Fruit fly (Drosophila melanogaster) whole organism, prepupa: ENCODE data around the gene CG14684.
A peak's percentile ranks its signal among the peaks of the same experiment; 100 is the strongest.

Experiments
- CG10631 ChIP-seq: fragments of 200-800 bp; sonication (Bioruptor generic); optimal IDR thresholded peaks from 2 replicates; lab custom pipeline; 2016; ENCODE audit warnings: missing biosample characterization, missing genetic modification characterization
- CG10669 ChIP-seq: fragments of 200-800 bp; sonication (Bioruptor generic); optimal IDR thresholded peaks from 3 replicates; lab custom pipeline; 2018; ENCODE audit warnings: missing biosample characterization, mild to moderate bottlenecking, missing genetic modification characterization, moderate library complexity
- CG11294 ChIP-seq: fragments of 200-800 bp; sonication (Bioruptor generic); IDR thresholded peaks from 2 replicates; pipeline ENCODE4 v1.3.6; 2022; ENCODE audit warnings: missing biosample characterization, missing genetic modification characterization
- CG11762 ChIP-seq: fragments of 200-800 bp; sonication (Bioruptor generic); optimal IDR thresholded peaks from 3 replicates; lab custom pipeline; 2016; ENCODE audit warnings: missing biosample characterization, missing genetic modification characterization; ENCODE audit not compliant: insufficient read depth
- CG1621 ChIP-seq: fragments of 200-800 bp; sonication (Bioruptor generic); optimal IDR thresholded peaks from 3 replicates; lab custom pipeline; 2018; ENCODE audit warnings: missing biosample characterization, mild to moderate bottlenecking, missing genetic modification characterization
- CG16779 ChIP-seq: fragments of 200-800 bp; sonication (Bioruptor generic); optimal IDR thresholded peaks from 3 replicates; lab custom pipeline; 2017; ENCODE audit warnings: missing biosample characterization, mild to moderate bottlenecking, missing genetic modification characterization
- CG31627 ChIP-seq: fragments of 200-800 bp; sonication (Bioruptor generic); optimal IDR thresholded peaks from 3 replicates; lab custom pipeline; 2016; ENCODE audit warnings: missing biosample characterization, missing genetic modification characterization
- CG32006 ChIP-seq: fragments of 200-800 bp; sonication (Bioruptor generic); optimal IDR thresholded peaks from 3 replicates; lab custom pipeline; 2017; ENCODE audit warnings: missing biosample characterization, mild to moderate bottlenecking, missing genetic modification characterization
- CG3919 ChIP-seq: fragments of 200-800 bp; sonication (Bioruptor generic); optimal IDR thresholded peaks from 3 replicates; lab custom pipeline; 2016; ENCODE audit warnings: missing biosample characterization, missing genetic modification characterization
- CG4318 ChIP-seq: fragments of 200-800 bp; sonication (Bioruptor generic); optimal IDR thresholded peaks from 3 replicates; lab custom pipeline; 2017; ENCODE audit warnings: missing biosample characterization, mild to moderate bottlenecking, missing genetic modification characterization
- CG6276 ChIP-seq: fragments of 200-800 bp; sonication (Bioruptor generic); optimal IDR thresholded peaks from 2 replicates; lab custom pipeline; 2017; ENCODE audit warnings: missing biosample characterization, mild to moderate bottlenecking, missing genetic modification characterization
- CG6792 ChIP-seq: fragments of 200-800 bp; sonication (Bioruptor generic); optimal IDR thresholded peaks from 3 replicates; lab custom pipeline; 2016; ENCODE audit warnings: missing biosample characterization, missing genetic modification characterization
- CG6808 ChIP-seq: fragments of 200-800 bp; sonication (Bioruptor generic); optimal IDR thresholded peaks from 3 replicates; lab custom pipeline; 2017; ENCODE audit warnings: missing biosample characterization, missing genetic modification characterization, mild to moderate bottlenecking, moderate library complexity, missing genetic modification reagents
- CG6854 ChIP-seq: fragments of 200-800 bp; sonication (Bioruptor generic); optimal IDR thresholded peaks from 2 replicates; lab custom pipeline; 2017; ENCODE audit warnings: missing biosample characterization, mild to moderate bottlenecking, missing genetic modification characterization
- CG8119 ChIP-seq: fragments of 200-800 bp; sonication (Bioruptor generic); IDR thresholded peaks from 3 replicates; pipeline ENCODE4 v1.3.6; 2022; ENCODE audit warnings: missing biosample characterization, missing genetic modification characterization
- CG8319 ChIP-seq: fragments of 200-800 bp; sonication (Bioruptor generic); optimal IDR thresholded peaks from 3 replicates; lab custom pipeline; 2016; ENCODE audit warnings: missing biosample characterization, missing genetic modification characterization
- CG8632 ChIP-seq: fragments of 200-800 bp; sonication (Bioruptor generic); optimal IDR thresholded peaks from 3 replicates; lab custom pipeline; 2016; ENCODE audit warnings: missing biosample characterization, missing genetic modification characterization
- CG9139 ChIP-seq: fragments of 200-800 bp; sonication (Bioruptor generic); optimal IDR thresholded peaks from 3 replicates; lab custom pipeline; 2017; ENCODE audit warnings: missing biosample characterization, mild to moderate bottlenecking, missing genetic modification characterization
- Eip75B ChIP-seq: fragments of 200-800 bp; sonication (Bioruptor generic); optimal IDR thresholded peaks from 3 replicates; lab custom pipeline; 2016; ENCODE audit warnings: missing biosample characterization, missing genetic modification characterization
- Eip78C ChIP-seq: fragments of 200-800 bp; sonication (Bioruptor generic); peaks from one replicate; lab custom pipeline; 2016; ENCODE audit warnings: missing biosample characterization, missing genetic modification characterization
- Eip93F ChIP-seq: fragments of 200-800 bp; sonication (Bioruptor generic); optimal IDR thresholded peaks from 2 replicates; lab custom pipeline; 2016; ENCODE audit warnings: missing biosample characterization, mild to moderate bottlenecking, missing genetic modification characterization
- Ets21C ChIP-seq: fragments of 200-800 bp; sonication (Bioruptor generic); optimal IDR thresholded peaks from 3 replicates; lab custom pipeline; 2016; ENCODE audit warnings: missing biosample characterization, missing genetic modification characterization
- Ets96B ChIP-seq: fragments of 200-800 bp; optimal IDR thresholded peaks from 2 replicates; lab custom pipeline; 2019; ENCODE audit warnings: missing biosample characterization, mild to moderate bottlenecking, missing genetic modification characterization, moderate library complexity
- Gug ChIP-seq: fragments of 200-800 bp; sonication (Bioruptor generic); IDR thresholded peaks from 2 replicates; pipeline ENCODE4 v1.3.6; 2022; ENCODE audit warnings: missing biosample characterization, missing genetic modification characterization
- Hr38 ChIP-seq: sonication (Bioruptor generic); optimal IDR thresholded peaks from 2 replicates; lab custom pipeline; 2016; ENCODE audit warnings: missing biosample characterization, missing genetic modification characterization
- Hr39 ChIP-seq: fragments of 200-800 bp; sonication (Bioruptor generic); optimal IDR thresholded peaks from 2 replicates; lab custom pipeline; 2016; ENCODE audit warnings: missing biosample characterization, missing genetic modification characterization
- Hr4 ChIP-seq: fragments of 200-800 bp; sonication (Bioruptor generic); optimal IDR thresholded peaks from 3 replicates; lab custom pipeline; 2016; ENCODE audit warnings: missing biosample characterization, missing genetic modification characterization
- Lpt ChIP-seq: fragments of 200-800 bp; sonication (Bioruptor generic); optimal IDR thresholded peaks from 3 replicates; lab custom pipeline; 2016; ENCODE audit warnings: missing biosample characterization, missing genetic modification characterization
- Met ChIP-seq: fragments of 200-800 bp; sonication (Bioruptor generic); optimal IDR thresholded peaks from 3 replicates; lab custom pipeline; 2016; ENCODE audit warnings: missing biosample characterization, missing genetic modification characterization
- OdsH ChIP-seq: fragments of 200-800 bp; sonication (Bioruptor generic); optimal IDR thresholded peaks from 3 replicates; lab custom pipeline; 2016; ENCODE audit warnings: missing biosample characterization, missing genetic modification characterization
- Sox14 ChIP-seq: fragments of 200-800 bp; sonication (Bioruptor generic); optimal IDR thresholded peaks from 3 replicates; lab custom pipeline; 2016; ENCODE audit warnings: missing biosample characterization, missing genetic modification characterization
- achi ChIP-seq: fragments of 200-800 bp; sonication (Bioruptor generic); optimal IDR thresholded peaks from 3 replicates; lab custom pipeline; 2016; ENCODE audit warnings: missing biosample characterization, missing genetic modification characterization
- acj6 ChIP-seq: fragments of 200-800 bp; sonication (Bioruptor generic); optimal IDR thresholded peaks from 3 replicates; lab custom pipeline; 2016; ENCODE audit warnings: missing biosample characterization, missing genetic modification characterization
- cyc ChIP-seq: fragments of 200-800 bp; sonication (Bioruptor generic); optimal IDR thresholded peaks from 3 replicates; lab custom pipeline; 2016; ENCODE audit warnings: missing biosample characterization, missing genetic modification characterization
- dac ChIP-seq: fragments of 200-800 bp; sonication (Bioruptor generic); optimal IDR thresholded peaks from 2 replicates; lab custom pipeline; 2017; ENCODE audit warnings: missing biosample characterization, mild to moderate bottlenecking, missing genetic modification characterization
- dsx ChIP-seq: fragments of 200-800 bp; optimal IDR thresholded peaks from 3 replicates; lab custom pipeline; 2019; ENCODE audit warnings: missing biosample characterization, mild to moderate bottlenecking, missing genetic modification characterization, moderate library complexity; ENCODE audit not compliant: poor library complexity, severe bottlenecking
- esn ChIP-seq: fragments of 200-800 bp; sonication (Bioruptor generic); optimal IDR thresholded peaks from 2 replicates; lab custom pipeline; 2016; ENCODE audit warnings: missing biosample characterization, mild to moderate bottlenecking, missing genetic modification characterization, moderate library complexity
- fd59A ChIP-seq: fragments of 200-800 bp; sonication (Bioruptor generic); optimal IDR thresholded peaks from 2 replicates; lab custom pipeline; 2017; ENCODE audit warnings: missing biosample characterization, mild to moderate bottlenecking, missing genetic modification characterization, missing genetic modification reagents
- pdm3 ChIP-seq: fragments of 200-800 bp; sonication (Bioruptor generic); optimal IDR thresholded peaks from 3 replicates; lab custom pipeline; 2016; ENCODE audit warnings: missing biosample characterization, missing genetic modification characterization
- salr ChIP-seq, 2 experiments: fragments of 200-800 bp; sonication (Bioruptor generic); optimal IDR thresholded peaks; 3 replicates each; lab custom pipeline; 2016 to 2018; ENCODE audit warnings: missing biosample characterization in 2 of 2, missing genetic modification characterization in 2 of 2, mild to moderate bottlenecking in 1 of 2
- ss ChIP-seq, 2 experiments: fragments of 200-800 bp; sonication (Bioruptor generic); optimal IDR thresholded peaks; 2 replicates in 1 of 2; 3 replicates in 1 of 2; lab custom pipeline; 2017 to 2018; ENCODE audit warnings: mild to moderate bottlenecking in 2 of 2, missing biosample characterization in 2 of 2, missing genetic modification characterization in 2 of 2, moderate library complexity in 1 of 2
- svp ChIP-seq: fragments of 200-800 bp; sonication (Bioruptor generic); peaks from one replicate; lab custom pipeline; 2016; ENCODE audit warnings: missing biosample characterization, missing genetic modification characterization
- topi ChIP-seq: fragments of 200-800 bp; sonication (Bioruptor generic); optimal IDR thresholded peaks from 3 replicates; lab custom pipeline; 2016; ENCODE audit warnings: missing biosample characterization, missing genetic modification characterization
- vri ChIP-seq: fragments of 200-800 bp; sonication (Bioruptor generic); optimal IDR thresholded peaks from 3 replicates; lab custom pipeline; 2016; ENCODE audit warnings: missing biosample characterization, mild to moderate bottlenecking, missing genetic modification characterization

CG14684 gene

DNA sequence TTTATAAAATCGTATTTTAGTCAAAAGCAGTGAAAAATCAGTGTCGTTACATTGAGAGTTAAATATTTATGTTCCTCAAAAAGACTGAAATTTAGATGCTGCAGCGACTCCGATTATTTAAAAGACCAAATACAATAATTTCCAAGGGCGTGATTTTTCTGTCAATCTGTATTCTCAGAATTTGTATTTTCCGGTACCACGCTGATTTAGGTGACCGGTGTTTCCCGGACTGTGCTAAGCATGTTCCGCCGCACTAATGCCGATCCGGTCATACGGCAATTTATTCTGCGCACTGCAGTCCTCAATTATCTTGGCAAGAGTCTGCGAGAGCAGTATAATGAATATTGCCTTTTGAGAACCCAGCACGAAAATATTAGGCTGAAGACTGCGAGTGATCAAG, at the start of gene CG14684, which contains the start of gene CG31467:
Gene CG14684 (plus strand): TSS at position 212 of the 400 bp plus-strand sequence.
Gene CG31467 (minus strand): TSS at position 101 of the 400 bp plus-strand sequence.
- TF ChIP-seq svp (GFP tag; lab: Kevin White, UChicago) = peak; percentile 57
- TF ChIP-seq dac (GFP tag; lab: Kevin White, UChicago) = no peak

DNA sequence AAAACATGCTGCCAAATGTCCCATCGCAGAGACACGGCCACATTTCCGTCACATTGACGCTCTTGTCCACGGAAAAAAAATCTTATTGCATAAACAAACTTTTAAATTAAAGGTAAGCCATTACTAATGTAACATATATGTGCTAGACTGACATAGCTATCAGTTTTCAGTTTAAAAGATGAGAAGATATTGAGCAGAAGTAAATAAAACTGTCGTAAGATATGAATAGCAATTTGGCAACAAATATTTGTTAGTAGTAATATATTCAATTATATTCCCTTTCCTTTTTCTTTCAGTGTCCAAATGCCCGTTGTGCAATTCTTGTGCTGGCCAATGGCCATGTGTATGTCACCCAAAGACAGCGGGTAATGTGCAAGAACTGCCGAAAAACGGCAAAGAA, 48.0 kb upstream of the CG14684 start:
- TF ChIP-seq achi = no peak
- TF ChIP-seq topi (GFP tag; lab: Kevin White, UChicago) = peak; percentile 41
- no peak for TF ChIP-seq CG4318 (GFP tag; lab: Kevin White, UChicago)
- peak; percentile 12 for TF ChIP-seq CG31627 (GFP tag; lab: Kevin White, UChicago)
- TF ChIP-seq Gug = no peak
- TF ChIP-seq esn = peak; percentile 30
- TF ChIP-seq svp (GFP tag; lab: Kevin White, UChicago) = peak; percentile 82
- no peak for TF ChIP-seq CG6276 (GFP tag; lab: Kevin White, UChicago)
- no peak for TF ChIP-seq Ets21C (GFP tag; lab: Kevin White, UChicago)
- TF ChIP-seq CG8319 (GFP tag; lab: Kevin White, UChicago) = no peak
- TF ChIP-seq Met (GFP tag; lab: Kevin White, UChicago) = peak; percentile 28
- peak; percentile 42 for TF ChIP-seq Eip78C (GFP tag; lab: Kevin White, UChicago)
- TF ChIP-seq CG1621 (tag; lab: Kevin White, UChicago) = no peak
- no peak for TF ChIP-seq CG10669 (GFP tag; lab: Kevin White, UChicago)
- peak; percentile 25 for TF ChIP-seq cyc
- TF ChIP-seq Sox14 (GFP tag; lab: Kevin White, UChicago) = no peak

DNA sequence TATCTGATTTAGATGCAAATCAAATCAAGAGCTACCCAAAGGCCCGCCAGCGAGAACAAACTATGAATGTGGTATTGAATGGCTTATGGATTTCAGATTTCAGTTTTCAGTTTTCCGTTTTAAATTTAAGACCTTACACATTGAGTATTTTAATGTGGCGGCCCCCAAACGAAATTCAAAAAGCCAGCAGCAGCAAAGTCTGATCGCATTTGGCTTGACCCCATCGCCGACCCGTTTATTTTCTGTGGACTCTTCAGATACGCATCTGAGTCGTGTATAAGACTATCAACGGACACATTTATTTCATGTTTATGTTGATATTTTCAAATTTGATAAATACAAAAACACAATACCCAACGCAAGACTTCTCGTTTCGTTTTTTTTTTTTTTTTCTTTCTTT, 47.2 kb upstream of the CG14684 start:
- no peak for TF ChIP-seq CG9139
- no peak for TF ChIP-seq salr (GFP tag; optimal IDR thresholded peaks at IDR 0.05; lab: Kevin White, UChicago)
- TF ChIP-seq pdm3 (GFP tag; lab: Kevin White, UChicago) = no peak
- TF ChIP-seq Ets96B (tag; lab: Kevin White, UChicago) = no peak
- TF ChIP-seq vri (GFP tag; lab: Kevin White, UChicago) = no peak
- TF ChIP-seq Gug = no peak
- no peak for TF ChIP-seq esn
- TF ChIP-seq CG3919 = no peak
- no peak for TF ChIP-seq fd59A (GFP tag; lab: Kevin White, UChicago)
- TF ChIP-seq Hr4 (GFP tag; lab: Kevin White, UChicago) = no peak
- no peak for TF ChIP-seq CG10631 (GFP tag; lab: Kevin White, UChicago)
- TF ChIP-seq CG16779 = no peak
- TF ChIP-seq Hr38 (GFP tag; lab: Kevin White, UChicago) = no peak
- TF ChIP-seq dac (GFP tag; lab: Kevin White, UChicago) = no peak
- TF ChIP-seq CG6276 (GFP tag; lab: Kevin White, UChicago) = no peak
- TF ChIP-seq ss (GFP tag; optimal IDR thresholded peaks at IDR 0.05; lab: Kevin White, UChicago) = no peak
- TF ChIP-seq topi (GFP tag; lab: Kevin White, UChicago) = no peak
- TF ChIP-seq CG1621 (tag; lab: Kevin White, UChicago) = no peak
- TF ChIP-seq CG11762 (GFP tag; lab: Kevin White, UChicago) = no peak

DNA sequence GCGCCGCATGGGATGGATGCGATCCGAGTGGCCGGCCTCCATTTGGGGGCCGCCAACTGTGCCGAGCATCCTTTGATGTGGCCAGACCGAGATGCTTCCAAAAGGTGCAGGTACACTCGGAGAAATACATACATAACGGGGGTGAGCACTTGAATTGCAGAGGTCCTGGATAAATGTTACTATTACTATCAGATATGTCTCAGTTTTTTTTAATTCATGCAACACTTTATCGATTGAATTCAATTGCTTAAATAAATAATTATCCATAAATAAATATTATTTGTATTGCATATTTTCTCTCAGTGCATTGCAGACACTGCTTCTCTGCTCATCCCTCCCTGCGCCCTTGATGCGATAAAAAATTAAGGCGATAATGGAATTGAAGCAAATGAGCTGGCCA, 45.7 kb upstream of the CG14684 start:
- peak; percentile 86 for TF ChIP-seq Eip78C (GFP tag; lab: Kevin White, UChicago)
- peak; percentile 78 for TF ChIP-seq svp (GFP tag; lab: Kevin White, UChicago)
- TF ChIP-seq vri (GFP tag; lab: Kevin White, UChicago) = peak; percentile 38
- no peak for TF ChIP-seq Hr38 (GFP tag; lab: Kevin White, UChicago)
- peak; percentile 81 for TF ChIP-seq CG6808 (GFP tag; lab: Kevin White, UChicago)
- peak; percentile 33 to 72 for TF ChIP-seq ss (GFP tag; optimal IDR thresholded peaks at IDR 0.05; lab: Kevin White, UChicago)
- peak; percentile 69 for TF ChIP-seq Ets96B (tag; lab: Kevin White, UChicago)
- peak; percentile 64 for TF ChIP-seq OdsH
- peak; percentile 67 for TF ChIP-seq acj6 (GFP tag; lab: Kevin White, UChicago)
- peak; percentile 59 for TF ChIP-seq Eip75B (GFP tag; lab: Kevin White, UChicago)
- TF ChIP-seq dac (GFP tag; lab: Kevin White, UChicago) = no peak
- no peak for TF ChIP-seq Eip93F
- peak; percentile 59 for TF ChIP-seq achi
- peak; percentile 50 for TF ChIP-seq Hr39 (GFP tag; lab: Kevin White, UChicago)
- 0 out of 3 replicates have a peak, but pooled peaks have one; percentile 15 for TF ChIP-seq CG8119
- peak; percentile 35 for TF ChIP-seq Sox14 (GFP tag; lab: Kevin White, UChicago)
- TF ChIP-seq CG11294 (GFP tag; lab: Robert Waterston, UW) = no peak
- TF ChIP-seq CG32006 (GFP tag; lab: Kevin White, UChicago) = peak; percentile 41
- TF ChIP-seq pdm3 (GFP tag; lab: Kevin White, UChicago) = peak; percentile 43
- peak; percentile 45 for TF ChIP-seq CG8632
- TF ChIP-seq dsx (GFP tag; lab: Kevin White, UChicago) = peak; percentile 50
- TF ChIP-seq Met (GFP tag; lab: Kevin White, UChicago) = peak; percentile 73
- TF ChIP-seq CG6854 (GFP tag; lab: Kevin White, UChicago) = no peak
- TF ChIP-seq CG6792 (GFP tag; lab: Kevin White, UChicago) = peak; percentile 66
- TF ChIP-seq fd59A (GFP tag; lab: Kevin White, UChicago) = peak; percentile 60
- peak; percentile 14 for TF ChIP-seq Lpt (GFP tag; lab: Kevin White, UChicago)
